In the genomic region with DNA sequence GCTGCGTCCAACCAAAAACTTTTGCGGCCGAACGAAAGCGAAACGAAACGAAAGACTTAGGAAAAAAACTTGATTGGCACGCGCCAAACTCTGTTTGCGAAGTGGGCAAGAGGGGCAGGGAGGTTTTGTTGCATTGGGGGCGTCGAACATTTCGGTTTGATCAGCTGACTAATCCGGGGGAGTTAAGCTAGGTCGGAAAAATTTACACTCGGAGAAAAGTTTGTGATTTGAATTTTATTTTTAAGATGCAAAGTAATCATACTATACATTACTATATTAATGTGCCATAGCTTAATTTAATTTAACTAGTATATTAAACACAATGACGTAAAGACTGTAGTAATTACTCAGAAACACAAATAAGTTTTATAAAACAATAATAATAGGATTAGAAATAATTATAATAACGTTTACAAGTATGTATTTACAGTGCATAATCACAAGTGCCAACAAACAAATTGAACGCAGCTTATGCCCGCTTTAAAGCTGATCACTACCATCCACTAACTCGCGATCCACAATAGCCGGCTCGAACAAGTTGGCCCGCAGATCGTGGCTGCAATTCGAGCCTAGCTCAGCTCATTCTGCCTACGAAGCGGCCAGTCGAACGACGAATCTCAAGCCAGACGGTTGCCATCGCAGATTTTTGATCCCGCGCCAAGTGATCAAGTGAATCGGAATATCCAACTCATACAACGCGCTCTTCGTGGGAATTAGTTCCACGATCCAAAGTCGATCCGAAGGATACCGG, we compare ENCODE assay signal across 1 fruit fly cellular context.
TF ChIP-seq lines count a peak whose summit lies in the region.

A gene (plus strand): TSS at position 592 of the 751 bp plus-strand sequence.

TF ChIP-seq in whole organism, embryonic, 481 proteins besides CTCF, POLR2A, EP300 and RAD21 (continued from another document and continues in another):
- TF ChIP-seq CG8089 (GFP tag; optimal IDR thresholded peaks at IDR 0.05; lab: Kevin White, UChicago) (no peak), klu (GFP tag; IDR thresholded peaks at IDR 0.05; lab: Robert Waterston, UW) (peak; percentile 92), CG11093 (GFP tag; IDR thresholded peaks at IDR 0.05; lab: Robert Waterston, UW) (0 out of 3 replicates have a peak, but pooled peaks have one; percentile 52), CG13894 (tag; optimal IDR thresholded peaks at IDR 0.05; lab: Kevin White, UChicago) (no peak), CG7928 (GFP tag; optimal IDR thresholded peaks at IDR 0.05; lab: Kevin White, UChicago) (no peak), sug (tag; optimal IDR thresholded peaks at IDR 0.05; lab: Kevin White, UChicago) (no peak), sens-2 (GFP tag; IDR thresholded peaks at IDR 0.05; lab: Robert Waterston, UW) (no peak), Nf-YA (GFP tag; IDR thresholded peaks at IDR 0.05; lab: Robert Waterston, UW) (peak; percentile 23; the same call in 1 of the 2 replicates), CG31441 (GFP tag; IDR thresholded peaks at IDR 0.05; lab: Robert Waterston, UW) (peak; percentile 90), CG8944 (GFP tag; optimal IDR thresholded peaks at IDR 0.05; lab: Kevin White, UChicago) (no peak), CG2129 (GFP tag; IDR thresholded peaks at IDR 0.05; lab: Robert Waterston, UW; ENCODE audit: partially characterized antibody) (no peak), Adf1 (GFP tag; IDR thresholded peaks at IDR 0.05; lab: Robert Waterston, UW) (no peak), Side (GFP tag; optimal IDR thresholded peaks at IDR 0.05; lab: Kevin White, UChicago) (no peak), CG2712 (tag; optimal IDR thresholded peaks at IDR 0.05; lab: Kevin White, UChicago) (peak; percentile 88), ftz-f1 (GFP tag; optimal IDR thresholded peaks at IDR 0.05; lab: Kevin White, UChicago) (no peak), chif (GFP tag; optimal IDR thresholded peaks at IDR 0.05; lab: Kevin White, UChicago) (peak in 1 of 2 experiments; percentile 12), tap (tag; optimal IDR thresholded peaks at IDR 0.05; lab: Kevin White, UChicago) (peak; percentile 75), CG14710 (tag; optimal IDR thresholded peaks at IDR 0.05; lab: Kevin White, UChicago) (peak; percentile 72), Sin3A (optimal IDR thresholded peaks at IDR 0.05; lab: Kevin White, UChicago) (no peak), gt (GFP tag; IDR thresholded peaks at IDR 0.05; lab: Robert Waterston, UW) (no peak), Nf-YC (tag; optimal IDR thresholded peaks at IDR 0.05; lab: Kevin White, UChicago) (peak; percentile 65), CG11696 (GFP tag; IDR thresholded peaks at IDR 0.05; lab: Robert Waterston, UW) (no peak), Xrp1 (GFP tag; IDR thresholded peaks at IDR 0.05; lab: Robert Waterston, UW) (peak; percentile 77), hth (optimal IDR thresholded peaks at IDR 0.05; lab: Kevin White, UChicago) (no peak), chn (GFP tag; optimal IDR thresholded peaks at IDR 0.05; lab: Kevin White, UChicago) (no peak), CG9609 (GFP tag; optimal IDR thresholded peaks at IDR 0.05; lab: Kevin White, UChicago) (no peak), Oli (tag; optimal IDR thresholded peaks at IDR 0.05; lab: Kevin White, UChicago) (peak; percentile 78), toy (GFP tag; IDR thresholded peaks at IDR 0.05; lab: Robert Waterston, UW) (no peak), CG3847 (GFP tag; IDR thresholded peaks at IDR 0.05; lab: Robert Waterston, UW) (peak; percentile 67), CG6254 (GFP tag; optimal IDR thresholded peaks at IDR 0.05; lab: Kevin White, UChicago) (peak; percentile 35), ssp (GFP tag; IDR thresholded peaks at IDR 0.05; lab: Robert Waterston, UW) (peak; percentile 61), pho (GFP tag; optimal IDR thresholded peaks at IDR 0.05; lab: Kevin White, UChicago) (no peak), CG4404 (GFP tag; IDR thresholded peaks at IDR 0.05; lab: Robert Waterston, UW) (no peak), D19B (GFP tag; optimal IDR thresholded peaks at IDR 0.05; lab: Kevin White, UChicago) (no peak), bcd (GFP tag; optimal IDR thresholded peaks at IDR 0.05; lab: Kevin White, UChicago) (peak; percentile 81), pita (GFP tag; optimal IDR thresholded peaks at IDR 0.05; lab: Kevin White, UChicago) (no peak), E2f1 (GFP tag; IDR thresholded peaks at IDR 0.05; lab: Robert Waterston, UW) (peak; percentile 67), CG3838 (GFP tag; optimal IDR thresholded peaks at IDR 0.05; lab: Kevin White, UChicago) (no peak), hbn (GFP tag; IDR thresholded peaks at IDR 0.05; lab: Robert Waterston, UW; ENCODE audit: partially characterized antibody) (no peak), D19A (tag; optimal IDR thresholded peaks at IDR 0.05; lab: Kevin White, UChicago) (no peak), Abd-B (GFP tag; optimal IDR thresholded peaks at IDR 0.05; lab: Kevin White, UChicago) (peak; percentile 70), CG43689 (GFP tag; IDR thresholded peaks at IDR 0.05; lab: Robert Waterston, UW) (0 out of 2 replicates have a peak, but pooled peaks have one; percentile 15), nerfin-2 (GFP tag; IDR thresholded peaks at IDR 0.05; lab: Robert Waterston, UW; ENCODE audit: partially characterized antibody) (no peak), D (optimal IDR thresholded peaks at IDR 0.05; lab: Kevin White, UChicago) (no peak), D (GFP tag; optimal IDR thresholded peaks at IDR 0.05; lab: Kevin White, UChicago) (peak; percentile 47), Dip2 (GFP tag; IDR thresholded peaks at IDR 0.05; lab: Robert Waterston, UW) (no peak), CG11247 (GFP tag; IDR thresholded peaks at IDR 0.05; lab: Robert Waterston, UW) (no peak), otp (GFP tag; IDR thresholded peaks at IDR 0.05; lab: Robert Waterston, UW) (no peak), maf-S (GFP tag; optimal IDR thresholded peaks at IDR 0.05; lab: Kevin White, UChicago) (no peak), crol (GFP tag; IDR thresholded peaks at IDR 0.05; lab: Robert Waterston, UW) (peak; percentile 55; the same call in 1 of the 2 replicates), vnd (GFP tag; IDR thresholded peaks at IDR 0.05; lab: Robert Waterston, UW; ENCODE audit: partially characterized antibody) (no peak), twi (tag; optimal IDR thresholded peaks at IDR 0.05; lab: Kevin White, UChicago) (no peak), mld (GFP tag; IDR thresholded peaks at IDR 0.05; lab: Robert Waterston, UW; ENCODE audit: partially characterized antibody) (no peak), oc (tag; optimal IDR thresholded peaks at IDR 0.05; lab: Kevin White, UChicago) (peak; percentile 83), gcm (GFP tag; optimal IDR thresholded peaks at IDR 0.05; lab: Kevin White, UChicago) (no peak), stc (GFP tag; IDR thresholded peaks at IDR 0.05; lab: Robert Waterston, UW) (peak; percentile 77), sna (GFP tag; IDR thresholded peaks at IDR 0.05; lab: Robert Waterston, UW; ENCODE audit: partially characterized antibody) (no peak), CG4820 (GFP tag; optimal IDR thresholded peaks at IDR 0.05; lab: Kevin White, UChicago) (peak; percentile 44), kay (GFP tag; optimal IDR thresholded peaks at IDR 0.05; lab: Kevin White, UChicago) (no peak), CG7745 (tag; optimal IDR thresholded peaks at IDR 0.05; lab: Kevin White, UChicago) (no peak), Hr3 (GFP tag; optimal IDR thresholded peaks at IDR 0.05; lab: Kevin White, UChicago) (peak; percentile 56), CG11504 (tag; optimal IDR thresholded peaks at IDR 0.05; lab: Kevin White, UChicago) (peak; percentile 90), Fer3 (tag; optimal IDR thresholded peaks at IDR 0.05; lab: Kevin White, UChicago) (peak; percentile 57), Rx (GFP tag; IDR thresholded peaks at IDR 0.05; lab: Robert Waterston, UW) (no peak), Atf6 (GFP tag; IDR thresholded peaks at IDR 0.05; lab: Robert Waterston, UW) (peak; percentile 69; the same call in 1 of the 2 replicates), CG14014 (GFP tag; IDR thresholded peaks at IDR 0.05; lab: Robert Waterston, UW) (peak; percentile 61), Nf-YB (GFP tag; optimal IDR thresholded peaks at IDR 0.05; lab: Kevin White, UChicago) (peak; percentile 64), B-H1 (GFP tag; IDR thresholded peaks at IDR 0.05; lab: Robert Waterston, UW) (peak; percentile 46; the same call in 2 of the 3 replicates), zfh2 (GFP tag; optimal IDR thresholded peaks at IDR 0.05; lab: Kevin White, UChicago) (no peak), sd (tag; optimal IDR thresholded peaks at IDR 0.05; lab: Kevin White, UChicago) (peak; percentile 91), chm (GFP tag; IDR thresholded peaks at IDR 0.05; lab: Robert Waterston, UW) (0 out of 2 replicates have a peak, but pooled peaks have one; percentile 17), lmd (GFP tag; IDR thresholded peaks at IDR 0.05; lab: Robert Waterston, UW) (peak; percentile 75), CG8290 (GFP tag; optimal IDR thresholded peaks at IDR 0.05; lab: Kevin White, UChicago) (peak; percentile 9), CG8290 (tag; optimal IDR thresholded peaks at IDR 0.05; lab: Kevin White, UChicago) (no peak), CG5180 (GFP tag; optimal IDR thresholded peaks at IDR 0.05; lab: Kevin White, UChicago) (peak; percentile 98), CG10209 (GFP tag; optimal IDR thresholded peaks at IDR 0.05; lab: Kevin White, UChicago) (peak; percentile 61), gro (GFP tag; optimal IDR thresholded peaks at IDR 0.05; lab: Kevin White, UChicago) (no peak), Usf (GFP tag; optimal IDR thresholded peaks at IDR 0.05; lab: Kevin White, UChicago) (peak; percentile 34), Xbp1 (GFP tag; optimal IDR thresholded peaks at IDR 0.05; lab: Kevin White, UChicago) (peak; percentile 61), CG12155 (GFP tag; optimal IDR thresholded peaks at IDR 0.05; lab: Kevin White, UChicago) (peak; percentile 19), CG15696 (tag; optimal IDR thresholded peaks at IDR 0.05; lab: Kevin White, UChicago) (peak; percentile 16), fru (optimal IDR thresholded peaks at IDR 0.05; lab: Kevin White, UChicago) (no peak), CG3281 (GFP tag; optimal IDR thresholded peaks at IDR 0.05; lab: Kevin White, UChicago) (peak; percentile 56), usp (GFP tag; optimal IDR thresholded peaks at IDR 0.05; lab: Kevin White, UChicago) (no peak), fd64A (GFP tag; optimal IDR thresholded peaks at IDR 0.05; lab: Kevin White, UChicago) (no peak), Doc3 (GFP tag; IDR thresholded peaks at IDR 0.05; lab: Robert Waterston, UW; ENCODE audit: partially characterized antibody) (no peak), cwo (GFP tag; optimal IDR thresholded peaks at IDR 0.05; lab: Kevin White, UChicago) (peak; percentile 63), CG5245 (GFP tag; optimal IDR thresholded peaks at IDR 0.05; lab: Kevin White, UChicago) (no peak), CG10366 (GFP tag; IDR thresholded peaks at IDR 0.05; lab: Robert Waterston, UW) (peak; percentile 48), mirr (GFP tag; optimal IDR thresholded peaks at IDR 0.05; lab: Kevin White, UChicago) (no peak), Kr (GFP tag; optimal IDR thresholded peaks at IDR 0.05; lab: Kevin White, UChicago) (no peak), fd96Cb (tag; optimal IDR thresholded peaks at IDR 0.05; lab: Kevin White, UChicago) (peak; percentile 76), CG9727 (GFP tag; optimal IDR thresholded peaks at IDR 0.05; lab: Kevin White, UChicago) (peak; percentile 67), Hr78 (GFP tag; optimal IDR thresholded peaks at IDR 0.05; lab: Kevin White, UChicago) (peak in 1 of 2 experiments; percentile 48), ab (GFP tag; optimal IDR thresholded peaks at IDR 0.05; lab: Kevin White, UChicago) (no peak), prd (optimal IDR thresholded peaks at IDR 0.05; lab: Kevin White, UChicago) (no peak), prd (GFP tag; IDR thresholded peaks at IDR 0.05; lab: Robert Waterston, UW) (peak; percentile 67), grn (GFP tag; optimal IDR thresholded peaks at IDR 0.05; lab: Kevin White, UChicago) (no peak), onecut (GFP tag; IDR thresholded peaks at IDR 0.05; lab: Robert Waterston, UW) (peak; percentile 29; the same call in 1 of the 2 replicates), CG17361 (GFP tag; IDR thresholded peaks at IDR 0.05; lab: Robert Waterston, UW) (peak; percentile 87), CG15514 (GFP tag; optimal IDR thresholded peaks at IDR 0.05; lab: Kevin White, UChicago) (peak; percentile 32), bsh (GFP tag; optimal IDR thresholded peaks at IDR 0.05; lab: Kevin White, UChicago) (peak in 1 of 2 experiments; percentile 81), CG16779 (GFP tag; IDR thresholded peaks at IDR 0.05; lab: Robert Waterston, UW) (no peak), pum (GFP tag; optimal IDR thresholded peaks at IDR 0.05; lab: Kevin White, UChicago) (no peak), ato (GFP tag; IDR thresholded peaks at IDR 0.05; lab: Robert Waterston, UW; ENCODE audit: partially characterized antibody) (0 out of 2 replicates have a peak, but pooled peaks have one; percentile 11), CG14050 (GFP tag; IDR thresholded peaks at IDR 0.05; lab: Robert Waterston, UW) (peak; percentile 29; the same call in 2 of the 3 replicates), Mrtf (GFP tag; IDR thresholded peaks at IDR 0.05; lab: Robert Waterston, UW) (peak; percentile 29; the same call in 1 of the 3 replicates), MBD-R2 (GFP tag; IDR thresholded peaks at IDR 0.05; lab: Robert Waterston, UW) (no peak; the same call in 1 of the 2 replicates), NK7.1 (GFP tag; optimal IDR thresholded peaks at IDR 0.05; lab: Kevin White, UChicago) (no peak), pb (GFP tag; optimal IDR thresholded peaks at IDR 0.05; lab: Kevin White, UChicago) (no peak), Tbp (GFP tag; optimal IDR thresholded peaks at IDR 0.05; lab: Kevin White, UChicago) (no peak), Med (GFP tag; lab: Kevin White, UChicago) (peak; percentile 68), tna (GFP tag; IDR thresholded peaks at IDR 0.05; lab: Robert Waterston, UW; ENCODE audit: partially characterized antibody) (no peak), CG11723 (GFP tag; optimal IDR thresholded peaks at IDR 0.05; lab: Kevin White, UChicago) (peak; percentile 39), btn (GFP tag; optimal IDR thresholded peaks at IDR 0.05; lab: Kevin White, UChicago) (no peak), BEAF-32 (GFP tag; optimal IDR thresholded peaks at IDR 0.05; lab: Kevin White, UChicago) (no peak), CG15269 (tag; optimal IDR thresholded peaks at IDR 0.05; lab: Kevin White, UChicago) (peak; percentile 82), CG18011 (GFP tag; optimal IDR thresholded peaks at IDR 0.05; lab: Kevin White, UChicago) (peak; percentile 3), CG4360 (GFP tag; IDR thresholded peaks at IDR 0.05; lab: Robert Waterston, UW) (no peak), Dbx (GFP tag; IDR thresholded peaks at IDR 0.05; lab: Robert Waterston, UW) (peak; percentile 55; the same call in 1 of the 3 replicates), Hr39 (optimal IDR thresholded peaks at IDR 0.05; lab: Kevin White, UChicago) (no peak), sima (GFP tag; optimal IDR thresholded peaks at IDR 0.05; lab: Kevin White, UChicago) (no peak), CG9817 (tag; optimal IDR thresholded peaks at IDR 0.05; lab: Kevin White, UChicago) (peak; percentile 59)
